Fruit fly (Drosophila melanogaster) whole organism, embryonic: ENCODE data around the gene Acp76A.
A peak's percentile ranks its signal among the peaks of the same experiment; 100 is the strongest.

Experiments
- Adf1 ChIP-seq: fragments of 200-800 bp; sonication (Bioruptor generic); IDR thresholded peaks from 2 replicates; pipeline ENCODE4 v1.3.6; 2022; ENCODE audit warnings: missing biosample characterization, missing genetic modification characterization
- CG10462 ChIP-seq: fragments of 200-800 bp; sonication (Bioruptor generic); optimal IDR thresholded peaks from 2 replicates; lab custom pipeline; 2016; ENCODE audit warnings: missing biosample characterization, missing genetic modification characterization
- CG11085 ChIP-seq: fragments of 200-800 bp; sonication (Bioruptor generic); IDR thresholded peaks from 2 replicates; pipeline ENCODE4 v1.3.6; 2022; ENCODE audit warnings: missing biosample characterization, missing genetic modification characterization
- CG12104 ChIP-seq: fragments of 200-800 bp; sonication (Bioruptor generic); optimal IDR thresholded peaks from 3 replicates; lab custom pipeline; 2016; ENCODE audit warnings: missing biosample characterization, missing genetic modification characterization
- CG13424 ChIP-seq: fragments of 200-800 bp; sonication (Bioruptor generic); optimal IDR thresholded peaks from 2 replicates; lab custom pipeline; 2019; ENCODE audit warnings: missing biosample characterization, mild to moderate bottlenecking, missing genetic modification characterization, moderate library complexity
- CG14667 ChIP-seq: fragments of 200-800 bp; sonication (Bioruptor generic); IDR thresholded peaks from 2 replicates; pipeline ENCODE4 v1.3.6; 2022; ENCODE audit warnings: missing biosample characterization, missing genetic modification characterization
- CG15011 ChIP-seq: fragments of 200-800 bp; sonication (Bioruptor generic); optimal IDR thresholded peaks from 3 replicates; lab custom pipeline; 2018; ENCODE audit warnings: missing biosample characterization, mild to moderate bottlenecking, missing genetic modification characterization
- CG1529 ChIP-seq: fragments of 200-800 bp; sonication (Bioruptor generic); optimal IDR thresholded peaks from 3 replicates; lab custom pipeline; 2018; ENCODE audit warnings: missing biosample characterization, missing genetic modification characterization
- CG15479 ChIP-seq: fragments of 200-800 bp; sonication (Bioruptor generic); optimal IDR thresholded peaks from 3 replicates; lab custom pipeline; 2019; ENCODE audit warnings: missing biosample characterization, mild to moderate bottlenecking, missing genetic modification characterization, moderate library complexity
- CG15601 ChIP-seq: fragments of 200-800 bp; sonication (Bioruptor generic); optimal IDR thresholded peaks from 3 replicates; lab custom pipeline; 2019; ENCODE audit warnings: missing biosample characterization, mild to moderate bottlenecking, missing genetic modification characterization, moderate library complexity
- CG15696 ChIP-seq: fragments of 200-800 bp; sonication (Bioruptor generic); optimal IDR thresholded peaks from 2 replicates; lab custom pipeline; 2019; ENCODE audit warnings: missing biosample characterization, mild to moderate bottlenecking, missing genetic modification characterization, moderate library complexity
- CG1602 ChIP-seq: fragments of 200-800 bp; sonication (Bioruptor generic); optimal IDR thresholded peaks from 3 replicates; lab custom pipeline; 2016; ENCODE audit warnings: missing biosample characterization, missing genetic modification characterization
- CG16863 ChIP-seq: fragments of 200-800 bp; sonication (Bioruptor generic); optimal IDR thresholded peaks from 3 replicates; lab custom pipeline; 2016; ENCODE audit warnings: missing biosample characterization, missing genetic modification characterization
- CG17359 ChIP-seq: fragments of 200-800 bp; sonication (Bioruptor generic); optimal IDR thresholded peaks from 3 replicates; lab custom pipeline; 2018; ENCODE audit warnings: missing biosample characterization, mild to moderate bottlenecking, missing genetic modification characterization, moderate library complexity
- CG17912 ChIP-seq: fragments of 200-800 bp; sonication (Bioruptor generic); optimal IDR thresholded peaks from 2 replicates; lab custom pipeline; 2018; ENCODE audit warnings: missing biosample characterization, mild to moderate bottlenecking, missing genetic modification characterization
- CG3995 ChIP-seq: fragments of 200-800 bp; sonication (Bioruptor generic); optimal IDR thresholded peaks from 3 replicates; lab custom pipeline; 2016; ENCODE audit warnings: missing biosample characterization, missing genetic modification characterization
- CG4360 ChIP-seq: fragments of 200-800 bp; sonication (Bioruptor generic); IDR thresholded peaks from 2 replicates; pipeline ENCODE4 v1.3.6; 2022; ENCODE audit warnings: missing biosample characterization, missing genetic modification characterization
- CG4424 ChIP-seq: fragments of 200-800 bp; sonication (Bioruptor generic); optimal IDR thresholded peaks from 3 replicates; lab custom pipeline; 2016; ENCODE audit warnings: missing biosample characterization, missing genetic modification characterization
- CG6854 ChIP-seq: fragments of 200-800 bp; sonication (Bioruptor generic); optimal IDR thresholded peaks from 3 replicates; lab custom pipeline; 2017; ENCODE audit warnings: missing biosample characterization, mild to moderate bottlenecking, missing genetic modification characterization
- CG7928 ChIP-seq: fragments of 200-800 bp; sonication (Bioruptor generic); optimal IDR thresholded peaks from 2 replicates; lab custom pipeline; 2017; ENCODE audit warnings: missing biosample characterization, mild to moderate bottlenecking, missing genetic modification characterization
- CG8924 ChIP-seq: fragments of 200-800 bp; optimal IDR thresholded peaks from 3 replicates; lab custom pipeline; 2019; ENCODE audit warnings: missing biosample characterization, mild to moderate bottlenecking, missing genetic modification characterization, moderate library complexity
- CG9215 ChIP-seq: fragments of 200-800 bp; sonication (Bioruptor generic); IDR thresholded peaks from 2 replicates; pipeline ENCODE4 v1.3.6; 2022; ENCODE audit warnings: missing biosample characterization, missing genetic modification characterization
- Camta ChIP-seq: fragments of 200-800 bp; sonication (Bioruptor generic); optimal IDR thresholded peaks from 2 replicates; lab custom pipeline; 2016; ENCODE audit warnings: missing biosample characterization, missing genetic modification characterization
- Dip2 ChIP-seq: fragments of 200-800 bp; sonication (Bioruptor generic); IDR thresholded peaks from 2 replicates; pipeline ENCODE4 v1.3.6; 2022; ENCODE audit warnings: missing biosample characterization, missing genetic modification characterization
- Dp ChIP-seq: fragments of 200-800 bp; sonication (Bioruptor generic); optimal IDR thresholded peaks from 2 replicates; lab custom pipeline; 2018; ENCODE audit warnings: missing biosample characterization, mild to moderate bottlenecking, missing genetic modification characterization, moderate library complexity
- Gsc ChIP-seq: fragments of 200-800 bp; sonication (Bioruptor generic); IDR thresholded peaks from 2 replicates; pipeline ENCODE4 v1.3.6; 2022; ENCODE audit warnings: missing biosample characterization, missing genetic modification characterization
- Gug ChIP-seq: fragments of 200-800 bp; sonication (Bioruptor generic); IDR thresholded peaks from 4 replicates; pipeline ENCODE4 v1.3.6; 2022; ENCODE audit warnings: missing biosample characterization, missing genetic modification characterization
- H15 ChIP-seq: fragments of 200-800 bp; sonication (Bioruptor generic); IDR thresholded peaks from 3 replicates; pipeline ENCODE4 v1.3.6; 2022; ENCODE audit warnings: missing biosample characterization, missing genetic modification characterization
- Hmr ChIP-seq: fragments of 200-800 bp; sonication (Bioruptor generic); optimal IDR thresholded peaks from 3 replicates; lab custom pipeline; 2017; ENCODE audit warnings: mild to moderate bottlenecking, missing biosample characterization, missing genetic modification reagents, missing genetic modification characterization
- NC2α ChIP-seq: fragments of 200-800 bp; sonication (Bioruptor generic); optimal IDR thresholded peaks from 2 replicates; lab custom pipeline; 2016; ENCODE audit warnings: missing biosample characterization, missing genetic modification characterization
- NC2β ChIP-seq: fragments of 200-800 bp; sonication (Bioruptor generic); optimal IDR thresholded peaks from 2 replicates; lab custom pipeline; 2016; ENCODE audit warnings: missing biosample characterization, missing genetic modification characterization
- Nf-YA ChIP-seq: fragments of 200-800 bp; sonication (Bioruptor generic); IDR thresholded peaks from 2 replicates; pipeline ENCODE4 v1.3.6; 2022; ENCODE audit warnings: missing biosample characterization, missing genetic modification characterization
- Nf-YC ChIP-seq: fragments of 200-800 bp; optimal IDR thresholded peaks from 3 replicates; lab custom pipeline; 2019; ENCODE audit warnings: missing biosample characterization, mild to moderate bottlenecking, missing genetic modification characterization, moderate library complexity
- Oaz ChIP-seq: fragments of 200-800 bp; sonication (Bioruptor generic); IDR thresholded peaks from 2 replicates; pipeline ENCODE4 v1.3.6; 2022; ENCODE audit warnings: missing biosample characterization, missing genetic modification characterization
- Pdp1 ChIP-seq, 2 experiments: fragments of 200-800 bp; sonication (Bioruptor generic); optimal IDR thresholded peaks; 3 replicates each; lab custom pipeline; 2016; ENCODE audit warnings: missing biosample characterization in 2 of 2, missing genetic modification characterization in 2 of 2, mild to moderate bottlenecking in 1 of 2, moderate library complexity in 1 of 2
- Sin3A ChIP-seq: fragments of >200 bp; optimal IDR thresholded peaks from 2 replicates; lab custom pipeline; 2018
- cato ChIP-seq: fragments of 200-800 bp; sonication (Bioruptor generic); optimal IDR thresholded peaks from 2 replicates; lab custom pipeline; 2016; ENCODE audit warnings: missing biosample characterization, missing genetic modification characterization, borderline replicate concordance
- croc ChIP-seq: fragments of 200-800 bp; sonication (Bioruptor generic); conservative IDR thresholded peaks from 3 replicates; pipeline ENCODE4 v1.3.6; 2022; ENCODE audit warnings: missing biosample characterization, missing genetic modification characterization
- esg ChIP-seq: fragments of 200-800 bp; sonication (Bioruptor generic); conservative IDR thresholded peaks from 2 replicates; pipeline ENCODE4 v1.3.6; 2022; ENCODE audit warnings: missing biosample characterization, missing genetic modification characterization
- fd102C ChIP-seq: fragments of 200-800 bp; sonication (Bioruptor generic); optimal IDR thresholded peaks from 2 replicates; lab custom pipeline; 2018; ENCODE audit warnings: missing biosample characterization, mild to moderate bottlenecking, missing genetic modification characterization, moderate library complexity
- fd96Cb ChIP-seq: fragments of 200-800 bp; sonication (Bioruptor generic); optimal IDR thresholded peaks from 2 replicates; lab custom pipeline; 2018; ENCODE audit warnings: missing biosample characterization, mild to moderate bottlenecking, missing genetic modification characterization, moderate library complexity
- fru ChIP-seq: fragments of >200 bp; optimal IDR thresholded peaks from 2 replicates; lab custom pipeline; 2017
- insv ChIP-seq, 2 experiments: fragments of 200-800 bp; sonication (Bioruptor generic); optimal IDR thresholded peaks; 3 replicates each; lab custom pipeline; 2016 to 2018; ENCODE audit warnings: missing biosample characterization in 2 of 2, missing genetic modification characterization in 2 of 2
- kah ChIP-seq: fragments of 200-800 bp; sonication (Bioruptor generic); optimal IDR thresholded peaks from 2 replicates; lab custom pipeline; 2018; ENCODE audit warnings: missing biosample characterization, mild to moderate bottlenecking, missing genetic modification characterization
- lab ChIP-seq: fragments of 200-800 bp; sonication (Bioruptor generic); optimal IDR thresholded peaks from 3 replicates; lab custom pipeline; 2017; ENCODE audit warnings: missing biosample characterization, missing genetic modification characterization, mild to moderate bottlenecking, moderate library complexity, missing genetic modification reagents
- mld ChIP-seq: fragments of 200-800 bp; sonication (Bioruptor generic); IDR thresholded peaks from 3 replicates; pipeline ENCODE4 v1.3.6; 2022; ENCODE audit warnings: missing biosample characterization, missing genetic modification characterization; ENCODE audit not compliant: partially characterized antibody
- org-1 ChIP-seq: fragments of 200-800 bp; sonication (Bioruptor generic); optimal IDR thresholded peaks from 2 replicates; lab custom pipeline; 2017; ENCODE audit warnings: missing biosample characterization, missing genetic modification characterization
- psq ChIP-seq: fragments of 200-800 bp; sonication (Bioruptor generic); optimal IDR thresholded peaks from 2 replicates; lab custom pipeline; 2017; ENCODE audit warnings: missing biosample characterization, missing genetic modification characterization
- row ChIP-seq: fragments of 200-800 bp; sonication (Bioruptor generic); IDR thresholded peaks from 3 replicates; pipeline ENCODE4 v1.3.6; 2022; ENCODE audit warnings: missing biosample characterization, missing genetic modification characterization
- slbo ChIP-seq: fragments of 200-800 bp; sonication (Bioruptor generic); IDR thresholded peaks from 2 replicates; pipeline ENCODE4 v1.3.6; 2022; ENCODE audit warnings: missing biosample characterization, missing genetic modification characterization
- vvl ChIP-seq: fragments of 200-800 bp; sonication (Bioruptor generic); IDR thresholded peaks from 2 replicates; pipeline ENCODE4 v1.3.6; 2022; ENCODE audit warnings: missing biosample characterization, missing genetic modification characterization

Acp76A gene

dm6 chr3L:19016133-19016804 is 35.6 kb downstream of the Acp76A start (continued):
- TF ChIP-seq Hmr (GFP tag; lab: Kevin White, UChicago): peak; percentile 63
- no peak for TF ChIP-seq fd96Cb
- peak; percentile 41 for TF ChIP-seq CG12104
- no peak for TF ChIP-seq org-1
- TF ChIP-seq row (GFP tag; lab: Robert Waterston, UW): peak; percentile 73
- TF ChIP-seq Camta (GFP tag; lab: Kevin White, UChicago): no peak
- no peak for TF ChIP-seq psq (GFP tag; lab: Kevin White, UChicago)
- TF ChIP-seq H15 (GFP tag; lab: Robert Waterston, UW): no peak
- no peak for TF ChIP-seq CG6854 (GFP tag; lab: Kevin White, UChicago)
- TF ChIP-seq CG16863: no peak
- no peak for TF ChIP-seq Pdp1 (GFP tag; optimal IDR thresholded peaks at IDR 0.05; lab: Kevin White, UChicago)
- no peak for TF ChIP-seq CG1529 (GFP tag; lab: Kevin White, UChicago)
- TF ChIP-seq esg: peak; percentile 26; the same call in 1 of the 2 replicates
- no peak for TF ChIP-seq Dip2 (GFP tag; lab: Robert Waterston, UW)
- TF ChIP-seq NC2β: no peak
- TF ChIP-seq vvl (GFP tag; lab: Robert Waterston, UW): peak; percentile 48; the same call in 1 of the 2 replicates
- TF ChIP-seq CG10462 (GFP tag; lab: Kevin White, UChicago): no peak
- no peak for TF ChIP-seq CG15601 (tag; lab: Kevin White, UChicago)
- no peak for TF ChIP-seq slbo (GFP tag; lab: Robert Waterston, UW)
- 0 out of 2 replicates have a peak, but pooled peaks have one; percentile 21 for TF ChIP-seq CG9215 (GFP tag; lab: Robert Waterston, UW)
- TF ChIP-seq CG15696 (tag; lab: Kevin White, UChicago): no peak
- TF ChIP-seq CG11085: no peak
- no peak for TF ChIP-seq cato
- no peak for TF ChIP-seq Sin3A (lab: Kevin White, UChicago)
- no peak for TF ChIP-seq CG3995 (GFP tag; lab: Kevin White, UChicago)
- peak; percentile 52 for TF ChIP-seq CG8924 (tag; lab: Kevin White, UChicago)
- TF ChIP-seq croc (GFP tag; lab: Robert Waterston, UW): no peak
- no peak for TF ChIP-seq fru (lab: Kevin White, UChicago)
- TF ChIP-seq CG17912: no peak
- no peak for TF ChIP-seq CG15479 (GFP tag; lab: Kevin White, UChicago)
- no peak for TF ChIP-seq mld
- TF ChIP-seq fd102C (GFP tag; lab: Kevin White, UChicago): no peak
- no peak for TF ChIP-seq Dp (GFP tag; lab: Kevin White, UChicago)
- no peak for TF ChIP-seq Oaz (GFP tag; lab: Robert Waterston, UW)
- TF ChIP-seq Adf1: no peak
- no peak for TF ChIP-seq Gsc
- no peak; the same call in 1 of the 2 replicates for TF ChIP-seq CG14667 (GFP tag; lab: Robert Waterston, UW)
- TF ChIP-seq lab: no peak
- TF ChIP-seq Nf-YA (GFP tag; lab: Robert Waterston, UW): no peak
- no peak; the same call in 3 of the 4 replicates for TF ChIP-seq Gug (GFP tag; lab: Robert Waterston, UW)
- TF ChIP-seq kah (GFP tag; lab: Kevin White, UChicago): no peak
- no peak for TF ChIP-seq Nf-YC (tag; lab: Kevin White, UChicago)
- TF ChIP-seq CG7928 (GFP tag; lab: Kevin White, UChicago): no peak
- TF ChIP-seq CG1602 (GFP tag; lab: Kevin White, UChicago): no peak
- peak; percentile 55 for TF ChIP-seq CG13424
- TF ChIP-seq CG17359 (tag; lab: Kevin White, UChicago): peak; percentile 28
- no peak for TF ChIP-seq CG4360
- TF ChIP-seq NC2α (GFP tag; lab: Kevin White, UChicago): no peak
- no peak for TF ChIP-seq insv (GFP tag; optimal IDR thresholded peaks at IDR 0.05; lab: Kevin White, UChicago)
- TF ChIP-seq CG15011 (GFP tag; lab: Kevin White, UChicago): no peak
- TF ChIP-seq CG4424 (GFP tag; lab: Kevin White, UChicago): no peak
